Worm (Caenorhabditis elegans): ENCODE results near the gene srz-31.

srz-31 gene

DNA sequence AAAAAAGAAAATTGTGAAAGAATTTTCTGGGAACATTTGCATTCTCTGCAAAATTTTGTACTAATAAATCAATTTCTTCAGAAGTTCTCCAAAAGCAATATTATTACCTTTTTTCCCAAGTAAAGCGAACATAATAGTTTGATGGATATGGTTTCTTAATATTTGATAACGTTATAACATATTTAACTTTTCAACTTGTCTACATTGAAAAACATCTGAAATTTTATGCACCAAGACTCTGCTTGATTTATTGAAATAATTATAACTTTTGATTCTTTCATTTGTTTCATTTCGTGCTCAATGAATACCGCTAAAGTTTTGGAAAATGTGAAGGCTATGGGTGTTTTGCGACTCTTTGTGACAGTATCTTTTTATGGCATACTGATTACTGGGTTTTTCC, at the start of gene srz-31:
srz-31 (plus strand) TSS at position 301 of the 400 bp plus-strand sequence.
- TF ChIP-seq lin-39 (tag; optimal IDR thresholded peaks at IDR 0.05) (no peak), nhr-102 (tag; optimal IDR thresholded peaks at IDR 0.05) (no peak), mdl-1 (tag; optimal IDR thresholded peaks at IDR 0.05) (no peak), aly-2 (tag; optimal IDR thresholded peaks at IDR 0.05) (no peak), lim-7 (GFP tag; IDR thresholded peaks at IDR 0.05) (no peak), nhr-41 (GFP tag; IDR thresholded peaks at IDR 0.05) (no peak), zfp-3 (GFP tag; conservative IDR thresholded peaks at IDR 0.05) (no peak), vab-7 (GFP tag; IDR thresholded peaks at IDR 0.05) (no peak), T26A8.4 (GFP tag; IDR thresholded peaks at IDR 0.05) (no peak), spr-3 (GFP tag; optimal IDR thresholded peaks at IDR 0.05) (no peak), daf-16 (GFP tag; optimal IDR thresholded peaks at IDR 0.05) (no peak), daf-16 (tag; optimal IDR thresholded peaks at IDR 0.05) (no peak), ceh-82 (tag; optimal IDR thresholded peaks at IDR 0.05) (no peak), nhr-11 (tag; optimal IDR thresholded peaks at IDR 0.05) (no peak), ama-1 (optimal IDR thresholded peaks at IDR 0.05) (no peak), daf-12 (tag; optimal IDR thresholded peaks at IDR 0.05) (no peak), arid-1 (GFP tag; conservative IDR thresholded peaks at IDR 0.05) (no peak), saeg-2 (GFP tag; IDR thresholded peaks at IDR 0.05) (no peak)

DNA sequence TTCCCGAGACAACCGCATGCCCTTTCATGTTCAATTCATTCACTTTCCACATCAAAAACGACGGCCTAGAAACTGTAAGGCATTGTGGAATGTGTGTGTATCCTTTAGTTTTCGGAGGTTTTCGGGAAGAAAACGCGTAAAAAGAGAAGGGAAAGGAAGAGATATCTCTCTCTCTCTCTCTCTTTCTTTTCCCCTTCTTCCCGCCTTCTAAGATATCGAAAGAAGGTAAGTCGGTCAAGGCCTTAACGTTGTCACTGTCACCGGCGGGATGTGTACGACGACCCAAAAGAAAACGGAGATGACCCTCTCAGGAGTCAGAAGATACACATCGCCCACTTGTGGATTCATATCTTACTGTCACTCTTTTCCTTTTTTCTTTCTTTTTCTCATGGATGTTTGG, 47.4 kb upstream of the srz-31 start:
- peak in 1 of 2 experiments; percentile 83 for TF ChIP-seq unc-62 (GFP tag; optimal IDR thresholded peaks at IDR 0.05 in 1 of 2)
- TF ChIP-seq unc-62 (tag; optimal IDR thresholded peaks at IDR 0.05): no peak
- TF ChIP-seq hlh-30 (tag; optimal IDR thresholded peaks at IDR 0.05; ENCODE audit: insufficient read depth): peak; percentile 41
- TF ChIP-seq nhr-25 (tag; optimal IDR thresholded peaks at IDR 0.05; ENCODE audit: borderline replicate concordance, insufficient read depth): peak; percentile 73
- TF ChIP-seq nhr-28 (tag; optimal IDR thresholded peaks at IDR 0.05): peak; percentile 48
- TF ChIP-seq attf-4 (tag; optimal IDR thresholded peaks at IDR 0.05): no peak
- no peak for TF ChIP-seq madf-5 (GFP tag; IDR thresholded peaks at IDR 0.05)

DNA sequence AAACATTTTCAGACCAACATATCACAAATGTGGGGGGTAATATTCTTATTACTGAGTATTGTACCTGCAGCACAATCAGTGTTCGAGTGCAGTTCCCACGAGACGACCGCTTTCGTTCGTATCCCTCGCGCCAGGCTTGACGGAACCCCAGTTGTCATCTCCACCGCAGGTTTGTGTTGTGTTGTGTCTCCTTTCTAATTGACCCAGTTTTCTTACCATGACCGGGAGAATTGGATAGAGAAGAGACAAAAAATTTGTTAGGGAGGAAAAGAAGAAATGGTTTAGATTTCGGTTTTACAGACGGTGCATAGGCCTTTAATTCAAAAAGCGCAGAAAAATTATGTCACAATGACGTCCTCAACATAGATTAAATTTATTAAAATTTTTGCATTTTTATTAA, 45.9 kb upstream of the srz-31 start, which contains the start of gene noah-2:
noah-2 (plus strand) TSS at position 13 of the 400 bp plus-strand sequence.
- TF ChIP-seq hlh-11 (tag; optimal IDR thresholded peaks at IDR 0.05) (peak; percentile 6), nhr-28 (tag; optimal IDR thresholded peaks at IDR 0.05) (peak; percentile 4), hlh-30 (tag; optimal IDR thresholded peaks at IDR 0.05; ENCODE audit: insufficient read depth) (peak; percentile 10), daf-12 (tag; optimal IDR thresholded peaks at IDR 0.05) (no peak), mxl-3 (GFP tag; optimal IDR thresholded peaks at IDR 0.05) (peak; percentile 20), lin-39 (tag; optimal IDR thresholded peaks at IDR 0.05) (no peak)

DNA sequence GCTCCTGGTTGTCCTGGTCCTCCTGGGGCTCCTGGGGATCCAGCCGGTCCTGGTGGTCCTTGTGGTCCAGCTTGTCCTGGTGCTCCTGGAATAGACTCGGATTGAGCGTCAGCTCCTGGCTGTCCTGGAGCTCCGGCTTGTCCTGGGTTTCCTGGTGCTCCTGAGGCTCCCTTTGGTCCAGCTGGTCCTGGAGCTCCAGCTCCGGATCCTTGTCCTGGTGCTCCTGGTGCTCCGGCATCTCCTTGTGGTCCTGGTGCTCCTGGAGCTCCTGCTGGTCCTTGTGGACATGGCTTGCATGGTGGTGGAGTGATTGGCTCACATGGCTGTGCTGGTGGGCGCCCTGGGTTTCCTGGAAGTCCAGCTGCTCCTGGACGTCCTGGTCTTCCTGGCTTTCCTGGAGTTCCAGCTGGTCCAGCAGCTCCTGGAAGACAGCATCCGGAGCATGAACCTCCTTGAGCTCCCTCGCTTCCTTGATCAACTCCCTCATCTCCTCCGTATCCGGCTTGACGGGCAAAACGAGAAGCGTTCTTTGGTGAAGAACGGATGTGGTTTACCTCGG, 38.5 kb upstream of the srz-31 start:
- TF ChIP-seq lin-38 (GFP tag; IDR thresholded peaks at IDR 0.05): peak; percentile 30; the same call in 1 of the 2 replicates
- TF ChIP-seq fos-1 (tag; optimal IDR thresholded peaks at IDR 0.05): no peak
- TF ChIP-seq daf-12 (tag; optimal IDR thresholded peaks at IDR 0.05): no peak
- TF ChIP-seq php-3 (GFP tag; IDR thresholded peaks at IDR 0.05): 0 out of 2 replicates have a peak, but pooled peaks have one; percentile 33
- no peak for TF ChIP-seq hlh-11 (tag; optimal IDR thresholded peaks at IDR 0.05)
- TF ChIP-seq unc-62 (GFP tag; optimal IDR thresholded peaks at IDR 0.05 in 1 of 2): peak in 1 of 2 experiments; percentile 23
- no peak for TF ChIP-seq unc-62 (tag; optimal IDR thresholded peaks at IDR 0.05)
- TF ChIP-seq daf-16 (GFP tag; optimal IDR thresholded peaks at IDR 0.05): no peak
- no peak for TF ChIP-seq daf-16 (tag; optimal IDR thresholded peaks at IDR 0.05)
- peak; percentile 62; the same call in 1 of the 2 replicates for TF ChIP-seq pha-4 (GFP tag; IDR thresholded peaks at IDR 0.05)
- TF ChIP-seq pha-4 (tag; optimal IDR thresholded peaks at IDR 0.05): no peak
- TF ChIP-seq set-16 (GFP tag; IDR thresholded peaks at IDR 0.05): peak; percentile 99
- peak; percentile 28 for TF ChIP-seq rbr-2 (tag; optimal IDR thresholded peaks at IDR 0.05)
